Fruit fly (Drosophila melanogaster) whole organism, embryonic: ENCODE measurements around the gene CG8142.

Source experiments
- Adf1 ChIP-seq: fragments of 200-800 bp; sonication (Bioruptor generic); IDR thresholded peaks from 2 replicates; pipeline ENCODE4 v1.3.6; 2022; ENCODE audit warnings: missing biosample characterization, missing genetic modification characterization
- B-H2 ChIP-seq: fragments of 200-800 bp; sonication (Bioruptor generic); optimal IDR thresholded peaks from 2 replicates; lab custom pipeline; 2018; ENCODE audit warnings: missing biosample characterization, mild to moderate bottlenecking, missing genetic modification characterization
- Bgb ChIP-seq: fragments of 200-800 bp; sonication (Bioruptor generic); IDR thresholded peaks from 2 replicates; pipeline ENCODE4 v1.3.6; 2022; ENCODE audit warnings: missing biosample characterization, missing genetic modification characterization; ENCODE audit not compliant: partially characterized antibody
- CG15073 ChIP-seq: fragments of 200-800 bp; sonication (Bioruptor generic); optimal IDR thresholded peaks from 2 replicates; lab custom pipeline; 2016; ENCODE audit warnings: missing biosample characterization, missing genetic modification characterization
- CG15696 ChIP-seq: fragments of 200-800 bp; sonication (Bioruptor generic); optimal IDR thresholded peaks from 2 replicates; lab custom pipeline; 2019; ENCODE audit warnings: missing biosample characterization, mild to moderate bottlenecking, missing genetic modification characterization, moderate library complexity
- CG18764 ChIP-seq: fragments of 200-800 bp; sonication (Bioruptor generic); optimal IDR thresholded peaks from 3 replicates; lab custom pipeline; 2016; ENCODE audit warnings: missing biosample characterization, missing genetic modification characterization
- CG2116 ChIP-seq: fragments of 200-800 bp; sonication (Bioruptor generic); optimal IDR thresholded peaks from 3 replicates; lab custom pipeline; 2018; ENCODE audit warnings: missing biosample characterization, mild to moderate bottlenecking, missing genetic modification characterization
- CG2712 ChIP-seq: fragments of 200-800 bp; optimal IDR thresholded peaks from 3 replicates; lab custom pipeline; 2019; ENCODE audit warnings: missing biosample characterization, mild to moderate bottlenecking, missing genetic modification characterization, moderate library complexity
- CG4730 ChIP-seq: fragments of 200-800 bp; sonication (Bioruptor generic); IDR thresholded peaks from 2 replicates; pipeline ENCODE4 v1.3.6; 2022; ENCODE audit warnings: missing biosample characterization, missing genetic modification characterization
- CG6689 ChIP-seq: fragments of 200-800 bp; sonication (Bioruptor generic); IDR thresholded peaks from 2 replicates; pipeline ENCODE4 v1.3.6; 2022; ENCODE audit warnings: missing biosample characterization, missing genetic modification characterization
- CG7372 ChIP-seq: fragments of 200-800 bp; sonication (Bioruptor generic); IDR thresholded peaks from 2 replicates; pipeline ENCODE4 v1.3.6; 2022; ENCODE audit warnings: missing biosample characterization, missing genetic modification characterization
- CG8765 ChIP-seq: fragments of 200-800 bp; sonication (Bioruptor generic); IDR thresholded peaks from 2 replicates; pipeline ENCODE4 v1.3.6; 2022; ENCODE audit warnings: missing biosample characterization, missing genetic modification characterization
- Deaf1 ChIP-seq: fragments of 200-800 bp; optimal IDR thresholded peaks from 3 replicates; lab custom pipeline; 2019; ENCODE audit warnings: missing biosample characterization, mild to moderate bottlenecking, missing genetic modification characterization, moderate library complexity
- Dek ChIP-seq: fragments of 200-800 bp; sonication (Bioruptor generic); optimal IDR thresholded peaks from 3 replicates; lab custom pipeline; 2019; ENCODE audit warnings: missing biosample characterization, mild to moderate bottlenecking, missing genetic modification characterization, moderate library complexity
- Dip2 ChIP-seq: fragments of 200-800 bp; sonication (Bioruptor generic); IDR thresholded peaks from 2 replicates; pipeline ENCODE4 v1.3.6; 2022; ENCODE audit warnings: missing biosample characterization, missing genetic modification characterization
- Doc3 ChIP-seq: fragments of 200-800 bp; sonication (Bioruptor generic); IDR thresholded peaks from 3 replicates; pipeline ENCODE4 v1.3.6; 2022; ENCODE audit warnings: missing biosample characterization, missing genetic modification characterization; ENCODE audit not compliant: partially characterized antibody
- Dp ChIP-seq: fragments of 200-800 bp; sonication (Bioruptor generic); optimal IDR thresholded peaks from 2 replicates; lab custom pipeline; 2018; ENCODE audit warnings: missing biosample characterization, mild to moderate bottlenecking, missing genetic modification characterization, moderate library complexity
- Med ChIP-seq: fragments of 200-800 bp; sonication (Bioruptor generic); peaks from one replicate; lab custom pipeline; 2016; ENCODE audit warnings: missing biosample characterization, missing genetic modification characterization, mild to moderate bottlenecking, inconsistent platforms, moderate library complexity
- Mrtf ChIP-seq: fragments of 200-800 bp; sonication (Bioruptor generic); IDR thresholded peaks from 3 replicates; pipeline ENCODE4 v1.3.6; 2022; ENCODE audit warnings: missing biosample characterization, missing genetic modification characterization
- Nf-YB ChIP-seq: fragments of 200-800 bp; sonication (Bioruptor generic); optimal IDR thresholded peaks from 3 replicates; lab custom pipeline; 2019; ENCODE audit warnings: missing biosample characterization, mild to moderate bottlenecking, missing genetic modification characterization, moderate library complexity
- Nf-YC ChIP-seq: fragments of 200-800 bp; optimal IDR thresholded peaks from 3 replicates; lab custom pipeline; 2019; ENCODE audit warnings: missing biosample characterization, mild to moderate bottlenecking, missing genetic modification characterization, moderate library complexity
- Opbp ChIP-seq: fragments of 200-800 bp; sonication (Bioruptor generic); IDR thresholded peaks from 3 replicates; pipeline ENCODE4 v1.3.6; 2022; ENCODE audit warnings: missing biosample characterization, missing genetic modification characterization; ENCODE audit not compliant: partially characterized antibody
- abd-A ChIP-seq: fragments of 200-800 bp; sonication (Bioruptor generic); optimal IDR thresholded peaks from 3 replicates; lab custom pipeline; 2019; ENCODE audit warnings: missing biosample characterization, mild to moderate bottlenecking, missing genetic modification characterization, moderate library complexity
- bab2 ChIP-seq: fragments of 200-800 bp; sonication (Bioruptor generic); optimal IDR thresholded peaks from 2 replicates; lab custom pipeline; 2016; ENCODE audit warnings: missing biosample characterization, missing genetic modification characterization
- cg ChIP-seq: fragments of 200-800 bp; sonication (Bioruptor generic); optimal IDR thresholded peaks from 3 replicates; lab custom pipeline; 2019; ENCODE audit warnings: missing biosample characterization, mild to moderate bottlenecking, missing genetic modification characterization, moderate library complexity
- crol ChIP-seq: fragments of 200-800 bp; sonication (Bioruptor generic); IDR thresholded peaks from 2 replicates; pipeline ENCODE4 v1.3.6; 2022; ENCODE audit warnings: missing biosample characterization, missing genetic modification characterization
- ems ChIP-seq: fragments of 200-800 bp; sonication (Bioruptor generic); optimal IDR thresholded peaks from 3 replicates; lab custom pipeline; 2016; ENCODE audit warnings: missing biosample characterization, missing genetic modification characterization
- ewg ChIP-seq: fragments of 200-800 bp; sonication (Bioruptor generic); optimal IDR thresholded peaks from 3 replicates; lab custom pipeline; 2017; ENCODE audit warnings: mild to moderate bottlenecking, missing biosample characterization, missing genetic modification reagents, missing genetic modification characterization
- exex ChIP-seq: fragments of 200-800 bp; sonication (Bioruptor generic); optimal IDR thresholded peaks from 4 replicates; lab custom pipeline; 2018; ENCODE audit warnings: missing biosample characterization, mild to moderate bottlenecking, missing genetic modification characterization, moderate library complexity
- fd96Cb ChIP-seq: fragments of 200-800 bp; sonication (Bioruptor generic); optimal IDR thresholded peaks from 2 replicates; lab custom pipeline; 2018; ENCODE audit warnings: missing biosample characterization, mild to moderate bottlenecking, missing genetic modification characterization, moderate library complexity
- gem ChIP-seq: fragments of 200-800 bp; sonication (Bioruptor generic); optimal IDR thresholded peaks from 2 replicates; lab custom pipeline; 2019; ENCODE audit warnings: missing biosample characterization, mild to moderate bottlenecking, missing genetic modification characterization, moderate library complexity
- nau ChIP-seq: fragments of 200-800 bp; sonication (Bioruptor generic); optimal IDR thresholded peaks from 3 replicates; lab custom pipeline; 2017; ENCODE audit warnings: missing biosample characterization, mild to moderate bottlenecking, missing genetic modification characterization, missing genetic modification reagents
- row ChIP-seq: fragments of 200-800 bp; sonication (Bioruptor generic); IDR thresholded peaks from 3 replicates; pipeline ENCODE4 v1.3.6; 2022; ENCODE audit warnings: missing biosample characterization, missing genetic modification characterization
- tup ChIP-seq: fragments of 200-800 bp; sonication (Bioruptor generic); optimal IDR thresholded peaks from 2 replicates; lab custom pipeline; 2016; ENCODE audit warnings: missing biosample characterization, mild to moderate bottlenecking, missing genetic modification characterization, moderate library complexity
- tx ChIP-seq: fragments of 200-800 bp; sonication (Bioruptor generic); optimal IDR thresholded peaks from 2 replicates; lab custom pipeline; 2016; ENCODE audit warnings: missing biosample characterization, missing genetic modification characterization
- zf30C ChIP-seq: fragments of 200-800 bp; sonication (Bioruptor generic); optimal IDR thresholded peaks from 3 replicates; lab custom pipeline; 2018; ENCODE audit warnings: missing biosample characterization, mild to moderate bottlenecking, missing genetic modification characterization

Gene CG8142

DNA sequence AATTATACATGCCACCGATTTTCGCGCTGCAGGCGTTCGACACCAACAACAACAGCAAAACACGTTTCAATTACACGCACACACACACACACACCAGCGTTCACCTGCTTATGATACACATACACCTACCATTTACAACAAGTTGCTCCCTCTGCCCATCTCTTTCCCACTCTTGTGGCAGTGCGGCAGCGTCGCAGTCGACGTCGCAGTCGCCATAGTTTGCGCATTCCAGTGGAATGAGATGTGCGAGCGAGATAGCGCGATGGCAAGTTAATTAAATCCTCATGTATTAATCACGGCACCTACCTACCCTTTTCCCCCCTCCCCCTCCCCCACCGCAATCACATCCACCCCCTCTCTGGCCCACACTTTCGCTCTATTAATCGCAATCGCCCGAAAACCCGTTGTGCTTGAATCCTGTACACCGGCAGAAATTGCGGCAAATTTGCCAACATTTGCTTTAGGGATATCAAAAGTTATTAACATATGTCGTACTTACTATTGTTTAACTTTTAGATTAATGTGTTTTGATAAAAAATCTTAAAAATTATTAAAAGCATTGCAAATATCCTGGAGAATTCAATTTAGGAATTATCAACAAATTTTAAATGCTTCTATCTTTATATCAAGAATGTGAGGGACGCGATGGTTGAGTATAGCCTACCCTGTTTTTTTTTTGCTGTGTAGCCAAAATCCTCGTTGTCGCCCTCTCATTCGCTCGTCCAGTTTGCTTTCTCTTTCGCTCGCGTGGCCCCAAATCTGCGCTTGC, 42.0 kb downstream of the CG8142 start (continued):
- TF ChIP-seq B-H2 (GFP tag; lab: Kevin White, UChicago) = no peak
- TF ChIP-seq fd96Cb (tag; lab: Kevin White, UChicago) = peak; percentile 40
- TF ChIP-seq Dek (tag; lab: Kevin White, UChicago) = peak; percentile 8
- TF ChIP-seq Dp = no peak
- TF ChIP-seq CG15696 = peak; percentile 24
- no peak for TF ChIP-seq CG2116
- no peak for TF ChIP-seq Mrtf
- TF ChIP-seq ems (GFP tag; lab: Kevin White, UChicago) = no peak
- no peak for TF ChIP-seq nau (GFP tag; lab: Kevin White, UChicago)
- peak; percentile 26; the same call in 1 of the 2 replicates for TF ChIP-seq CG4730
- TF ChIP-seq gem (tag; lab: Kevin White, UChicago) = peak; percentile 72
- TF ChIP-seq row (GFP tag; lab: Robert Waterston, UW) = peak; percentile 48
- no peak for TF ChIP-seq CG8765 (GFP tag; lab: Robert Waterston, UW)
- peak; percentile 51 for TF ChIP-seq zf30C (GFP tag; lab: Kevin White, UChicago)
- peak; percentile 3 for TF ChIP-seq CG2712 (tag; lab: Kevin White, UChicago)
- TF ChIP-seq bab2 (GFP tag; lab: Kevin White, UChicago) = no peak
- TF ChIP-seq tup (GFP tag; lab: Kevin White, UChicago) = no peak

DNA sequence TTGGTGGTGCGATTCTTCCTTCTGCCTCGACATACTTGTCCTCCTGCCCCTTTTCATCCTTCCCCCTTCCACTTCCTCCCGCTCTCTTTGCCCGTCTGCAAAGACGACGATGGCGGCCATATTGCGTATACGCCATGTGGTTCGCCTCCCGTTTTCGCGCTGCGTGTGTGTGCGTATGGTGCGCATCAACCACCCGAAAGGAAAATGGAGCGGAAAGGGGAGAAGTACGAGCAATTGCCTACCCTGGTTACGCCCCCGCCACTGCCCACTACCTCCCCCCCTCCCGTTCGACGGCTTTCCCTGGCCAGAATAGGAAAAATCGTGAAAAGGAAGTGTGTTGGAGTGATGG, 44.7 kb downstream of the CG8142 start:
- TF ChIP-seq Deaf1 (tag; lab: Kevin White, UChicago) (peak; percentile 18), CG18764 (GFP tag; lab: Kevin White, UChicago) (no peak), Dip2 (GFP tag; lab: Robert Waterston, UW) (no peak), Doc3 (no peak), Bgb (GFP tag; lab: Robert Waterston, UW) (peak; percentile 10; the same call in 1 of the 2 replicates), Nf-YB (GFP tag; lab: Kevin White, UChicago) (peak; percentile 55), Adf1 (peak; percentile 38; the same call in 1 of the 2 replicates), tx (GFP tag; lab: Kevin White, UChicago) (no peak), CG6689 (GFP tag; lab: Robert Waterston, UW) (no peak), ewg (peak; percentile 56), Nf-YC (peak; percentile 76), CG7372 (GFP tag; lab: Robert Waterston, UW) (peak; percentile 79), Med (peak; percentile 54), crol (GFP tag; lab: Robert Waterston, UW) (peak; percentile 87), ems (GFP tag; lab: Kevin White, UChicago) (no peak), CG15073 (no peak), cg (GFP tag; lab: Kevin White, UChicago) (peak; percentile 33), abd-A (peak; percentile 67), Opbp (GFP tag; lab: Robert Waterston, UW) (no peak), exex (tag; lab: Kevin White, UChicago) (no peak)
